Worm (Caenorhabditis elegans) whole organism, early embryonic: Measurements from ENCODE around the gene nhr-131.

Experiments used
- B0310.2 ChIP-seq: sonication (generic microtip); optimal IDR thresholded peaks from 2 replicates; lab custom pipeline; 2016; ENCODE audit warnings: mild to moderate bottlenecking, missing genetic modification characterization, missing compliant biosample characterization
- F13C5.2 ChIP-seq: sonication (generic microtip); optimal IDR thresholded peaks from 2 replicates; lab custom pipeline; 2017; ENCODE audit warnings: mild to moderate bottlenecking, missing genetic modification characterization, inconsistent platforms, missing compliant biosample characterization
- aly-1 ChIP-seq: sonication (generic microtip); optimal IDR thresholded peaks from 2 replicates; lab custom pipeline; 2016; ENCODE audit warnings: missing genetic modification characterization, missing compliant biosample characterization
- ama-1 ChIP-seq: fragments of 150-350 bp; optimal IDR thresholded peaks from 2 replicates; lab custom pipeline; 2014
- ceh-13 ChIP-seq: fragments of 200-800 bp; sonication (Bioruptor generic); optimal IDR thresholded peaks from 2 replicates; lab custom pipeline; 2018; ENCODE audit warnings: mild to moderate bottlenecking, missing genetic modification characterization, missing compliant biosample characterization
- ceh-36 ChIP-seq: sonication (generic microtip); optimal IDR thresholded peaks from 2 replicates; lab custom pipeline; 2016; ENCODE audit warnings: missing genetic modification characterization, inconsistent platforms, missing compliant biosample characterization
- ets-7 ChIP-seq: sonication (generic microtip); optimal IDR thresholded peaks from 2 replicates; lab custom pipeline; 2016; ENCODE audit warnings: missing genotype, missing genetic modification characterization, missing compliant biosample characterization
- flt-1 ChIP-seq: fragments of 200-800 bp; sonication (Bioruptor generic); IDR thresholded peaks from 2 replicates; pipeline ENCODE4 v1.3.6; 2022; ENCODE audit warnings: missing genetic modification characterization, missing compliant biosample characterization
- hmbx-1 ChIP-seq: sonication (generic microtip); optimal IDR thresholded peaks from 2 replicates; lab custom pipeline; 2016; ENCODE audit warnings: mild to moderate bottlenecking, missing genetic modification characterization, missing compliant biosample characterization
- hmg-4 ChIP-seq: fragments of 200-800 bp; sonication (Bioruptor generic); optimal IDR thresholded peaks from 2 replicates; lab custom pipeline; 2018; ENCODE audit warnings: mild to moderate bottlenecking, missing genetic modification characterization, missing compliant biosample characterization
- hnd-1 ChIP-seq: sonication (generic microtip); optimal IDR thresholded peaks from 2 replicates; lab custom pipeline; 2016; ENCODE audit warnings: missing genetic modification characterization, missing compliant biosample characterization
- pes-1 ChIP-seq: fragments of 200-800 bp; sonication (Bioruptor generic); IDR thresholded peaks from 2 replicates; pipeline ENCODE4 v1.3.6; 2022; ENCODE audit warnings: missing genetic modification reagents, missing genetic modification characterization, missing compliant biosample characterization
- scrt-1 ChIP-seq: fragments of 200-800 bp; sonication (Bioruptor generic); IDR thresholded peaks from 2 replicates; pipeline ENCODE4 v1.3.6; 2022; ENCODE audit warnings: missing genetic modification characterization, missing compliant biosample characterization
- sea-1 ChIP-seq: fragments of 200-800 bp; sonication (Bioruptor generic); conservative IDR thresholded peaks from 2 replicates; pipeline ENCODE4 v1.3.6; 2022; ENCODE audit warnings: missing genetic modification characterization, missing compliant biosample characterization
- tbx-11 ChIP-seq: fragments of 200-800 bp; sonication (Bioruptor generic); IDR thresholded peaks from 2 replicates; pipeline ENCODE4 v1.3.6; 2022; ENCODE audit warnings: missing genetic modification characterization, missing compliant biosample characterization
- tbx-37 ChIP-seq: fragments of 200-800 bp; sonication (Bioruptor generic); conservative IDR thresholded peaks from 2 replicates; pipeline ENCODE4 v1.3.6; 2022; ENCODE audit warnings: missing genetic modification reagents, missing genetic modification characterization, missing compliant biosample characterization
- tra-4 ChIP-seq: sonication (generic microtip); optimal IDR thresholded peaks from 2 replicates; lab custom pipeline; 2017; ENCODE audit warnings: missing genetic modification characterization, missing compliant biosample characterization

nhr-131 gene

ce11 chrV:505191-505590, 11.0 kb downstream of the nhr-131 start, which contains the start of gene srlf-19:
srlf-19 (plus strand) TSS chrV:505491.
- TF ChIP-seq hnd-1 (tag; lab: Kevin White, UChicago) (no peak), aly-1 (tag; lab: Kevin White, UChicago) (no peak), F13C5.2 (tag; lab: Kevin White, UChicago) (no peak), tbx-11 (no peak), ets-7 (no peak), ceh-13 (no peak), hmg-4 (GFP tag; lab: Kevin White, UChicago) (no peak), ama-1 (lab: Kevin White, UChicago) (no peak), hmbx-1 (tag; lab: Kevin White, UChicago) (no peak), pes-1 (GFP tag; lab: Robert Waterston, UW) (no peak), flt-1 (GFP tag; lab: Robert Waterston, UW) (no peak), ceh-36 (no peak), sea-1 (no peak), tbx-37 (no peak), tra-4 (tag; lab: Kevin White, UChicago) (no peak), B0310.2 (tag; lab: Kevin White, UChicago) (no peak), scrt-1 (GFP tag; lab: Robert Waterston, UW) (no peak)

ce11 chrV:512420-512819, 18.2 kb downstream of the nhr-131 start, which contains the start of gene srh-37:
srh-37 (minus strand) TSS chrV:512520.
- TF ChIP-seq hmbx-1 (tag; lab: Kevin White, UChicago): no peak
- TF ChIP-seq flt-1 (GFP tag; lab: Robert Waterston, UW): no peak
- no peak for TF ChIP-seq sea-1
- no peak for TF ChIP-seq aly-1 (tag; lab: Kevin White, UChicago)
- TF ChIP-seq tra-4 (tag; lab: Kevin White, UChicago): no peak
- no peak for TF ChIP-seq ets-7
- no peak for TF ChIP-seq tbx-11
- TF ChIP-seq F13C5.2 (tag; lab: Kevin White, UChicago): no peak
- TF ChIP-seq hnd-1 (tag; lab: Kevin White, UChicago): no peak
- no peak for TF ChIP-seq ama-1 (lab: Kevin White, UChicago)
- no peak for TF ChIP-seq hmg-4 (GFP tag; lab: Kevin White, UChicago)

DNA sequence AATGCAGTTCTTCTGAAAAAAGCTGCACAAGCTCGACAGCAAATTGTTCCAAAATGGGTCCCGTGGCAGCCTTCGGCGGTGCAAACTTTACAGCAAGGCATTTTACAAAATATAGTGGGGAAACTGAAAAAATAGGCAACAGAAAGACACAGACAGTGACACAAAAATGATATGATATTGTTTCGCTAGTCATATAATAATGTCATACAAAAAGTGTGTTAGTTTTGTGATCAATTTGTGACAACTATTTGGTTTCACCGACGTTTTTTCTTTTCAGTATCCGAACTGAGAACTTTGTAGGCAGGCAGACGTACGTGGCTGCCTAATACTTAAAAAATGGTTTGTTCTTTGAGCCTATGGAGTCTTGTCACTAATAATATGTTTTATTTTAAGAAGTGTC, 25.3 kb downstream of the nhr-131 start, which contains the start of gene nhr-210:
nhr-210 (minus strand) TSS at position 101 of the 400 bp plus-strand sequence.
- TF ChIP-seq sea-1 (no peak), ceh-36 (no peak)

DNA sequence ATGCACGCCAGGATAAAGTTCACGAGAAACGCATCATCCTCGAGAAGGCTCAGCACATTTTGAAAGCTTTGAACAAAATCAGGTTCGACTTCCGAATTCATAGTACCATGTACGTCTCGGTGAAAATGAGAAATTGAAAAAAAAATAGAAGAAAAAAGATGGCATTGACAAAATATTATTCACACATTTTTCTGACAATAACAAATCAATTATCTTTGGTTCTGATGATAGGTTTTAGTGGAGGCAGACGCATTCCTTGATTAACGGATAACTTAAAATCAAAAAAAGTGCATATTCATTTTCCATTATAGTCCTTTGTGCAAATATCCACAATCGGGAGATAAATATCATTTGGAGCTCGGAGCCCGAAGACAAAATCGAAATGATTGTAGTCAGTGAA, 27.3 kb downstream of the nhr-131 start, which contains the start of gene srw-107:
srw-107 (minus strand) TSS at position 101 of the 400 bp plus-strand sequence.
- TF ChIP-seq hmbx-1 (tag; lab: Kevin White, UChicago) (no peak), ceh-36 (no peak)

DNA sequence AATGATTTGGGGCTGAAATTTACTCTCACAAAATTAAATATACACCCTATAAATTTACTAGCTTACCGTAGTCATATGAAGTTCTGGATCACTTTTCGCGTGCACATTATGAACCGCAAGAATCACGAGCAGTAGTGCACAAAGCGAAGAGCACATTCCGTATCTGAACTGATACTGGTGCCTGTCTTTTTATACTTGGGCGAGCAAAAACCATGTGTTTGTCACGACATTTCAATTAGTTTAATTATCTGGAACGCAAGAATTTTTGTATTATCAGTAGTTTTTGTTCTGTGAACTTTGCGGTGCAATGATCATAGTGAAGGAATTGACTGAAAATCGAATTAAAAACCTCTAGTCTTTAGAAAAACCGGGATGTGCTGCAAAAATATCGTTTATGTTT, 29.9 kb downstream of the nhr-131 start, which contains the start of gene lipl-3:
lipl-3 (minus strand) TSS at position 161 of the 400 bp plus-strand sequence.
- TF ChIP-seq hmg-4 (GFP tag; lab: Kevin White, UChicago) (no peak), tra-4 (tag; lab: Kevin White, UChicago) (no peak), aly-1 (tag; lab: Kevin White, UChicago) (no peak), B0310.2 (tag; lab: Kevin White, UChicago) (no peak), hnd-1 (tag; lab: Kevin White, UChicago) (no peak)

DNA sequence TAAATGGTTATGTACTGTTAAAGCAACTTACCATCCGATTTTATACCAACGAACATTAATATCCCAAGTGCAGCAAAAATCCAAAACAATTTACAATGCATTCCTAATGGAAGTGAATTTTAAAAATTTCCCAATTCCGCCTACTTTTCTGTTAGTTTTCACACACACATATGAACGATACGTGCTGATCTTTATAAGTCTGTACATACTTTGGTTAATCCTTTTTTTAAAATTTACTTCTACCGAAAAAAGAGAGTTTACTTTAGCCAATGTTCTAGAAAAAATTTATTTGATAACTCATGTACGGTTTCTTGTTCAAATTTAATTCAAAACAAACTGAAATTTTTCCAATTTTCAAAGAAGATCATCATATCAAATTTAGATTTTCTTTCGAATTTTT, 30.9 kb downstream of the nhr-131 start, which contains the start of gene R11G11.16:
R11G11.16 (minus strand) TSS at position 101 of the 400 bp plus-strand sequence.
- no peak for TF ChIP-seq hmbx-1 (tag; lab: Kevin White, UChicago)
- TF ChIP-seq F13C5.2 (tag; lab: Kevin White, UChicago): no peak
- TF ChIP-seq flt-1 (GFP tag; lab: Robert Waterston, UW): no peak
- TF ChIP-seq scrt-1 (GFP tag; lab: Robert Waterston, UW): no peak
- TF ChIP-seq sea-1: no peak
- no peak for TF ChIP-seq hmg-4 (GFP tag; lab: Kevin White, UChicago)
- no peak for TF ChIP-seq ceh-36
- no peak for TF ChIP-seq ama-1 (lab: Kevin White, UChicago)
- TF ChIP-seq ceh-13: no peak
- TF ChIP-seq pes-1 (GFP tag; lab: Robert Waterston, UW): no peak
- no peak for TF ChIP-seq hnd-1 (tag; lab: Kevin White, UChicago)

- no peak for TF ChIP-seq ets-7
- TF ChIP-seq ceh-36: no peak
- no peak for TF ChIP-seq hmg-4 (GFP tag; lab: Kevin White, UChicago)
- no peak for TF ChIP-seq hmbx-1 (tag; lab: Kevin White, UChicago)
- no peak for TF ChIP-seq tbx-37
- no peak for TF ChIP-seq ceh-13
- no peak for TF ChIP-seq aly-1 (tag; lab: Kevin White, UChicago)
- no peak for TF ChIP-seq B0310.2 (tag; lab: Kevin White, UChicago)
- no peak for TF ChIP-seq sea-1
- TF ChIP-seq F13C5.2 (tag; lab: Kevin White, UChicago): no peak
- no peak for TF ChIP-seq hnd-1 (tag; lab: Kevin White, UChicago)
- no peak for TF ChIP-seq flt-1 (GFP tag; lab: Robert Waterston, UW)
- no peak for TF ChIP-seq pes-1 (GFP tag; lab: Robert Waterston, UW)
These were observed 33.4 kb downstream of the nhr-131 start, which contains the start of gene srw-108 for ce11 chrV:527602-528001. srw-108 (plus strand) TSS chrV:527902.

DNA sequence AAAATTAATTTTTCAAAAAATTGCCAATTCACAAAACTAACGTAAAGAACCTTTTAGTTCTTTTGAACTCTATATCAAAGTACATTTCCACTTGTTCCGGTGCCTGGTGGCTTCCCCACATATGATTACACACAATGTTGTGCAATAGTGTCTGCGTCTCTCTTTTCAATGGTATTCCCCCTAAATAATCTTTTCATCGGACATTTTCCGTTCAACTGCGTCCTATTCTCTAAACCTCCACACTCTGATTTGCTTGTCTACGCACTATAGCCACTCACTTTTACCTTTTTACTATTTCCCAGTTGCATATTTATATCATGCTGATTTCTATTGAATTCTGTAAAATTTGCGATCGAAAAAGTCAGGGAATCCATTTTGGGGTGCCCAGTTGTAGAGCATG, 37.9 kb downstream of the nhr-131 start, which contains the start of gene nhr-58:
nhr-58 (plus strand) TSS at position 214 of the 400 bp plus-strand sequence.
- TF ChIP-seq ets-7: no peak

- no peak for TF ChIP-seq tra-4 (tag; lab: Kevin White, UChicago)
- no peak for TF ChIP-seq sea-1
- no peak for TF ChIP-seq tbx-37
- no peak for TF ChIP-seq F13C5.2 (tag; lab: Kevin White, UChicago)
- no peak for TF ChIP-seq B0310.2 (tag; lab: Kevin White, UChicago)
- TF ChIP-seq pes-1 (GFP tag; lab: Robert Waterston, UW): no peak
- no peak for TF ChIP-seq tbx-11
- no peak for TF ChIP-seq scrt-1 (GFP tag; lab: Robert Waterston, UW)
- TF ChIP-seq ceh-13: no peak
These were observed 40.0 kb downstream of the nhr-131 start, which contains the start of gene nhr-132 for ce11 chrV:534176-534575. nhr-132 (plus strand) TSS chrV:534446.
